Worm (Caenorhabditis elegans) whole organism, young adult: Measurements from ENCODE around the gene tost-1.
A peak's percentile ranks its signal among the peaks of the same experiment; 100 is the strongest.

Source experiments
- B0019.2 ChIP-seq: fragments of 200-800 bp; sonication (Bioruptor generic); conservative IDR thresholded peaks from 2 replicates; pipeline ENCODE4 v1.3.6; 2022; ENCODE audit warnings: missing genetic modification reagents, missing genetic modification characterization, missing compliant biosample characterization
- B0035.1 ChIP-seq: sonication (generic microtip); optimal IDR thresholded peaks from 2 replicates; lab custom pipeline; 2016; ENCODE audit warnings: missing genetic modification characterization, mild to moderate bottlenecking, missing compliant biosample characterization, missing genotype, missing genetic modification reagents
- F22D6.2 ChIP-seq: sonication (generic microtip); optimal IDR thresholded peaks from 2 replicates; lab custom pipeline; 2016; ENCODE audit warnings: mild to moderate bottlenecking, missing genetic modification characterization, missing compliant biosample characterization
- F23B12.7 ChIP-seq: sonication (generic microtip); optimal IDR thresholded peaks from 2 replicates; lab custom pipeline; 2017; ENCODE audit warnings: missing genetic modification characterization, mild to moderate bottlenecking, missing compliant biosample characterization, antibody characterized with exemption, moderate library complexity; ENCODE audit not compliant: insufficient read depth
- F37B4.10 ChIP-seq: fragments of 200-800 bp; sonication (Bioruptor generic); IDR thresholded peaks from 2 replicates; pipeline ENCODE4 v1.3.6; 2022; ENCODE audit warnings: missing genetic modification characterization, missing compliant biosample characterization
- F49E8.2 ChIP-seq: sonication (generic microtip); optimal IDR thresholded peaks from 3 replicates; lab custom pipeline; 2017; ENCODE audit warnings: missing genetic modification characterization, mild to moderate bottlenecking, missing compliant biosample characterization, antibody characterized with exemption, moderate library complexity; ENCODE audit not compliant: insufficient read depth
- K11D2.4 ChIP-seq: fragments of 200-800 bp; sonication (Bioruptor generic); IDR thresholded peaks from 2 replicates; pipeline ENCODE4 v1.3.6; 2022; ENCODE audit warnings: missing genetic modification reagents, missing genetic modification characterization, missing compliant biosample characterization
- K12H6.12 ChIP-seq: fragments of 200-800 bp; sonication (Bioruptor generic); optimal IDR thresholded peaks from 2 replicates; lab custom pipeline; 2018; ENCODE audit warnings: mild to moderate bottlenecking, missing genetic modification characterization, missing compliant biosample characterization
- T26A5.8 ChIP-seq: sonication (generic microtip); optimal IDR thresholded peaks from 2 replicates; lab custom pipeline; 2016; ENCODE audit warnings: missing genetic modification characterization, missing compliant biosample characterization
- Y53G8AR.9 ChIP-seq: fragments of 200-800 bp; sonication (Bioruptor generic); conservative IDR thresholded peaks from 2 replicates; pipeline ENCODE4 v1.3.6; 2022; ENCODE audit warnings: missing genetic modification reagents, missing genetic modification characterization, missing compliant biosample characterization
- akir-1 ChIP-seq: fragments of 200-800 bp; sonication (Bioruptor generic); optimal IDR thresholded peaks from 2 replicates; lab custom pipeline; 2018; ENCODE audit warnings: mild to moderate bottlenecking, missing genetic modification characterization, moderate library complexity, missing compliant biosample characterization
- ama-1 ChIP-seq, 3 experiments: fragments of 150-350 bp in 1 of 3; sonication (generic microtip) in 2 of 3; optimal IDR thresholded peaks; 2 replicates each; lab custom pipeline; 2014 to 2018; ENCODE audit warnings: missing biosample characterization in 2 of 3, missing genetic modification characterization in 2 of 3, missing genetic modification reagents in 2 of 3
- aptf-2 ChIP-seq: fragments of 200-800 bp; sonication (Bioruptor generic); conservative IDR thresholded peaks from 2 replicates; pipeline ENCODE4 v1.3.6; 2022; ENCODE audit warnings: missing genetic modification reagents, missing genetic modification characterization, missing compliant biosample characterization
- athp-1 ChIP-seq: sonication (generic microtip); optimal IDR thresholded peaks from 2 replicates; lab custom pipeline; 2017; ENCODE audit warnings: mild to moderate bottlenecking, missing genetic modification characterization, missing compliant biosample characterization
- bed-2 ChIP-seq: fragments of 200-800 bp; sonication (Bioruptor generic); IDR thresholded peaks from 2 replicates; pipeline ENCODE4 v1.3.6; 2022; ENCODE audit warnings: missing genetic modification reagents, missing genetic modification characterization, missing compliant biosample characterization
- ccch-3 ChIP-seq: fragments of 200-800 bp; sonication (Bioruptor generic); optimal IDR thresholded peaks from 2 replicates; lab custom pipeline; 2018; ENCODE audit warnings: mild to moderate bottlenecking, missing genetic modification characterization, missing compliant biosample characterization
- ceh-27 ChIP-seq: fragments of 200-800 bp; sonication (Bioruptor generic); optimal IDR thresholded peaks from 2 replicates; lab custom pipeline; 2018; ENCODE audit warnings: mild to moderate bottlenecking, missing genetic modification characterization, moderate library complexity, missing compliant biosample characterization
- ceh-40 ChIP-seq: fragments of 200-800 bp; sonication (Bioruptor generic); IDR thresholded peaks from 2 replicates; pipeline ENCODE4 v1.3.6; 2022; ENCODE audit warnings: missing genetic modification characterization, missing compliant biosample characterization
- ceh-58 ChIP-seq: fragments of 200-800 bp; sonication (Bioruptor generic); IDR thresholded peaks from 2 replicates; pipeline ENCODE4 v1.3.6; 2022; ENCODE audit warnings: missing genetic modification characterization, missing compliant biosample characterization
- dpff-1 ChIP-seq: sonication (generic microtip); optimal IDR thresholded peaks from 2 replicates; lab custom pipeline; 2017; ENCODE audit warnings: mild to moderate bottlenecking, missing genetic modification characterization, missing compliant biosample characterization
- egl-18 ChIP-seq: fragments of 200-800 bp; sonication (Bioruptor generic); IDR thresholded peaks from 2 replicates; pipeline ENCODE4 v1.3.6; 2022; ENCODE audit warnings: missing genetic modification reagents, missing genetic modification characterization, missing compliant biosample characterization
- ets-4 ChIP-seq: fragments of 200-800 bp; sonication (Bioruptor generic); optimal IDR thresholded peaks from 2 replicates; lab custom pipeline; 2018; ENCODE audit warnings: mild to moderate bottlenecking, missing genetic modification characterization, missing compliant biosample characterization
- hlh-26 ChIP-seq: fragments of 200-800 bp; sonication (Bioruptor generic); conservative IDR thresholded peaks from 2 replicates; pipeline ENCODE4 v1.3.6; 2022; ENCODE audit warnings: missing genetic modification reagents, missing genetic modification characterization, missing compliant biosample characterization
- hmg-1.2 ChIP-seq: fragments of 200-800 bp; sonication (Bioruptor generic); IDR thresholded peaks from 2 replicates; pipeline ENCODE4 v1.3.6; 2022; ENCODE audit warnings: missing genetic modification reagents, missing genetic modification characterization, missing compliant biosample characterization
- hmg-20 ChIP-seq: fragments of 200-800 bp; sonication (Bioruptor generic); IDR thresholded peaks from 2 replicates; pipeline ENCODE4 v1.3.6; 2022; ENCODE audit warnings: missing genetic modification reagents, missing genetic modification characterization, missing compliant biosample characterization
- hrde-1 ChIP-seq: sonication (generic microtip); optimal IDR thresholded peaks from 2 replicates; lab custom pipeline; 2016; ENCODE audit warnings: missing genetic modification characterization, mild to moderate bottlenecking, missing compliant biosample characterization, moderate library complexity, missing genotype, missing genetic modification reagents, borderline replicate concordance
- hsf-1 ChIP-seq: fragments of 200-800 bp; sonication (Bioruptor generic); IDR thresholded peaks from 2 replicates; pipeline ENCODE4 v1.3.6; 2022; ENCODE audit warnings: missing genetic modification reagents, missing genetic modification characterization, missing compliant biosample characterization
- let-607 ChIP-seq, 2 experiments: fragments of 200-800 bp in 1 of 2; sonication (Bioruptor generic) in 1 of 2; sonication (generic microtip) in 1 of 2; optimal IDR thresholded peaks; 2 replicates each; lab custom pipeline; 2016 to 2018; ENCODE audit warnings: mild to moderate bottlenecking in 2 of 2, missing compliant biosample characterization in 2 of 2, missing genetic modification characterization in 2 of 2, moderate library complexity in 2 of 2, missing genotype in 1 of 2
- lin-26 ChIP-seq: fragments of 200-800 bp; sonication (Bioruptor generic); IDR thresholded peaks from 2 replicates; pipeline ENCODE4 v1.3.6; 2022; ENCODE audit warnings: missing genetic modification reagents, missing genetic modification characterization, missing compliant biosample characterization
- lin-35 ChIP-seq, 3 experiments: fragments of 150-350 bp in 2 of 3; sonication (generic microtip) in 1 of 3; optimal IDR thresholded peaks; 2 replicates each; lab custom pipeline; 2014 to 2018; ENCODE audit warnings: missing biosample characterization in 3 of 3, missing genetic modification characterization in 3 of 3, missing genetic modification reagents in 3 of 3
- lin-40 ChIP-seq: sonication (generic microtip); optimal IDR thresholded peaks from 2 replicates; lab custom pipeline; 2016; ENCODE audit warnings: missing genetic modification characterization, mild to moderate bottlenecking, missing compliant biosample characterization, missing genotype, missing genetic modification reagents
- mel-28 ChIP-seq: sonication (generic microtip); optimal IDR thresholded peaks from 2 replicates; lab custom pipeline; 2016; ENCODE audit warnings: borderline replicate concordance, mild to moderate bottlenecking, missing genetic modification characterization, missing compliant biosample characterization
- mes-4 ChIP-seq: sonication (generic microtip); optimal IDR thresholded peaks from 2 replicates; lab custom pipeline; 2016; ENCODE audit warnings: missing genotype, missing genetic modification characterization, missing compliant biosample characterization
- nfya-1 ChIP-seq: sonication (generic microtip); optimal IDR thresholded peaks from 2 replicates; lab custom pipeline; 2017; ENCODE audit warnings: antibody characterized with exemption, missing compliant biosample characterization, missing genetic modification characterization, borderline replicate concordance; ENCODE audit not compliant: insufficient read depth
- nfyb-1 ChIP-seq: fragments of 200-800 bp; sonication (Bioruptor generic); IDR thresholded peaks from 2 replicates; pipeline ENCODE4 v1.3.6; 2022; ENCODE audit warnings: missing genetic modification reagents, missing genetic modification characterization, missing compliant biosample characterization
- repo-1 ChIP-seq: sonication (generic microtip); optimal IDR thresholded peaks from 2 replicates; lab custom pipeline; 2017; ENCODE audit warnings: mild to moderate bottlenecking, missing genetic modification characterization, missing compliant biosample characterization
- rpc-1 ChIP-seq, 2 experiments: fragments of 150-350 bp in 1 of 2; sonication (generic microtip) in 1 of 2; optimal IDR thresholded peaks; 2 replicates each; lab custom pipeline; 2014 to 2018; ENCODE audit warnings: missing biosample characterization in 1 of 2, missing genetic modification characterization in 1 of 2, missing genetic modification reagents in 1 of 2, missing genotype in 1 of 2
- snpc-4 ChIP-seq, 5 experiments: fragments of 150-350 bp in 1 of 5; sonication (generic microtip) in 4 of 5; optimal IDR thresholded peaks; 2 replicates each; lab custom pipeline; 2014 to 2018; ENCODE audit warnings: missing genetic modification characterization in 5 of 5, missing biosample characterization in 3 of 5, antibody characterized with exemption in 2 of 5, mild to moderate bottlenecking in 2 of 5, missing compliant biosample characterization in 2 of 5, missing genotype in 2 of 5, moderate library complexity in 2 of 5, missing genetic modification reagents in 1 of 5
- somi-1 ChIP-seq: fragments of 200-800 bp; sonication (Bioruptor generic); optimal IDR thresholded peaks from 2 replicates; lab custom pipeline; 2018; ENCODE audit warnings: mild to moderate bottlenecking, missing genetic modification characterization, missing compliant biosample characterization
- unc-130 ChIP-seq: sonication (generic microtip); optimal IDR thresholded peaks from 2 replicates; lab custom pipeline; 2016; ENCODE audit warnings: missing genetic modification reagents, missing genetic modification characterization, missing compliant biosample characterization
- unc-62 ChIP-seq: fragments of 150-350 bp; optimal IDR thresholded peaks from 2 replicates; lab custom pipeline; 2014; ENCODE audit warnings: missing biosample characterization, missing genetic modification reagents, missing genetic modification characterization
- xnd-1 ChIP-seq: sonication (generic microtip); optimal IDR thresholded peaks from 2 replicates; lab custom pipeline; 2016; ENCODE audit warnings: missing genotype, missing genetic modification reagents, missing genetic modification characterization, missing compliant biosample characterization
- zfh-2 ChIP-seq: fragments of 200-800 bp; sonication (Bioruptor generic); conservative IDR thresholded peaks from 2 replicates; pipeline ENCODE4 v1.3.6; 2022; ENCODE audit warnings: missing genetic modification reagents, missing genetic modification characterization, missing compliant biosample characterization
- ztf-25 ChIP-seq: fragments of 200-800 bp; sonication (Bioruptor generic); IDR thresholded peaks from 2 replicates; pipeline ENCODE4 v1.3.6; 2022; ENCODE audit warnings: missing genetic modification reagents, missing genetic modification characterization, missing compliant biosample characterization
- ztf-3 ChIP-seq: fragments of 200-800 bp; sonication (Bioruptor generic); optimal IDR thresholded peaks from 2 replicates; lab custom pipeline; 2018; ENCODE audit warnings: mild to moderate bottlenecking, missing genetic modification characterization, missing compliant biosample characterization

Gene tost-1

ce11 chrIII:4899728-4900127 lies 21.6 kb upstream of the tost-1 start (continued):
- TF ChIP-seq Y53G8AR.9 (GFP tag; lab: Robert Waterston, UW) (peak; percentile 96), hlh-26 (no peak), snpc-4 (GFP tag; optimal IDR thresholded peaks at IDR 0.05; lab: Kevin White, UChicago) (peak; percentile 69), snpc-4 (tag; optimal IDR thresholded peaks at IDR 0.05; lab: Kevin White, UChicago) (peak; percentile 77 to 91 (median 82)), let-607 (tag; optimal IDR thresholded peaks at IDR 0.05; lab: Kevin White, UChicago) (peak; percentile 94 to 95), mel-28 (peak; percentile 48), rpc-1 (optimal IDR thresholded peaks at IDR 0.05; lab: Kevin White, UChicago) (no peak), rpc-1 (tag; optimal IDR thresholded peaks at IDR 0.05; lab: Kevin White, UChicago) (no peak), zfh-2 (peak; percentile 100), nfyb-1 (GFP tag; lab: Robert Waterston, UW) (peak; percentile 99), xnd-1 (tag; lab: Kevin White, UChicago) (no peak), akir-1 (GFP tag; lab: Kevin White, UChicago) (peak; percentile 86), repo-1 (tag; lab: Kevin White, UChicago) (peak; percentile 97), hrde-1 (tag; lab: Kevin White, UChicago) (no peak), ceh-40 (no peak), F49E8.2 (peak; percentile 6), athp-1 (tag; lab: Kevin White, UChicago) (peak; percentile 96), ets-4 (GFP tag; lab: Kevin White, UChicago) (peak; percentile 99), ceh-58 (GFP tag; lab: Robert Waterston, UW) (peak; percentile 84; the same call in 1 of the 2 replicates), dpff-1 (tag; lab: Kevin White, UChicago) (peak; percentile 7), F23B12.7 (tag; lab: Kevin White, UChicago) (peak; percentile 41), hmg-20 (GFP tag; lab: Robert Waterston, UW) (peak; percentile 83; the same call in 1 of the 2 replicates), T26A5.8 (no peak), egl-18 (GFP tag; lab: Robert Waterston, UW) (peak; percentile 94), lin-40 (tag; lab: Kevin White, UChicago) (peak; percentile 99), hsf-1 (GFP tag; lab: Robert Waterston, UW) (peak; percentile 75), ztf-25 (GFP tag; lab: Robert Waterston, UW) (0 out of 2 replicates have a peak, but pooled peaks have one; percentile 70), unc-130 (GFP tag; lab: Kevin White, UChicago) (peak; percentile 9), mes-4 (tag; lab: Kevin White, UChicago) (no peak), ccch-3 (GFP tag; lab: Kevin White, UChicago) (no peak), ztf-3 (GFP tag; lab: Kevin White, UChicago) (peak; percentile 98), F37B4.10 (GFP tag; lab: Robert Waterston, UW) (peak; percentile 94)

- no peak for TF ChIP-seq mes-4 (tag; lab: Kevin White, UChicago)
- no peak for TF ChIP-seq unc-130 (GFP tag; lab: Kevin White, UChicago)
- TF ChIP-seq somi-1 (GFP tag; lab: Kevin White, UChicago): no peak
- TF ChIP-seq K11D2.4 (GFP tag; lab: Robert Waterston, UW): no peak
- TF ChIP-seq hmg-1.2 (GFP tag; lab: Robert Waterston, UW): no peak
- no peak for TF ChIP-seq F22D6.2 (tag; lab: Kevin White, UChicago)
- TF ChIP-seq bed-2 (GFP tag; lab: Robert Waterston, UW): no peak
- TF ChIP-seq B0019.2 (GFP tag; lab: Robert Waterston, UW): no peak
- no peak for TF ChIP-seq K12H6.12 (tag; lab: Kevin White, UChicago)
- no peak for TF ChIP-seq ama-1 (optimal IDR thresholded peaks at IDR 0.05; lab: Kevin White, UChicago)
- no peak for TF ChIP-seq ama-1 (GFP tag; optimal IDR thresholded peaks at IDR 0.05; lab: Kevin White, UChicago)
- no peak for TF ChIP-seq nfya-1 (tag; lab: Kevin White, UChicago)
- no peak for TF ChIP-seq lin-26 (GFP tag; lab: Robert Waterston, UW)
- TF ChIP-seq snpc-4 (GFP tag; optimal IDR thresholded peaks at IDR 0.05; lab: Kevin White, UChicago): no peak
- no peak for TF ChIP-seq snpc-4 (tag; optimal IDR thresholded peaks at IDR 0.05; lab: Kevin White, UChicago)
- no peak for TF ChIP-seq ceh-27 (GFP tag; lab: Kevin White, UChicago)
- no peak for TF ChIP-seq aptf-2 (GFP tag; lab: Robert Waterston, UW)
- no peak for TF ChIP-seq unc-62
- no peak for TF ChIP-seq B0035.1 (tag; lab: Kevin White, UChicago)
- no peak for TF ChIP-seq lin-35 (GFP tag; optimal IDR thresholded peaks at IDR 0.05; lab: Kevin White, UChicago)
- TF ChIP-seq let-607 (tag; optimal IDR thresholded peaks at IDR 0.05; lab: Kevin White, UChicago): no peak
- TF ChIP-seq, all 124 proteins: peak for 0
Measured at ce11 chrIII:4899035-4899578, 21.0 kb upstream of the tost-1 start, which contains the start of gene nhl-2. Gene nhl-2, minus strand, starts transcription at chrIII:4899085.
